Worm (Caenorhabditis elegans) whole organism, mixed stage, embryonic: ENCODE measurements around the gene srsx-27.

Experiments used
- bed-3 ChIP-seq: fragments of 200-800 bp; sonication (Bioruptor generic); optimal IDR thresholded peaks from 3 replicates; lab custom pipeline; 2018; ENCODE audit warnings: mild to moderate bottlenecking, missing genetic modification characterization, moderate library complexity, missing compliant biosample characterization
- blmp-1 ChIP-seq: fragments of 150-350 bp; optimal IDR thresholded peaks from 2 replicates; lab custom pipeline; 2014; ENCODE audit warnings: missing biosample characterization, missing genetic modification characterization
- ceh-39 ChIP-seq: fragments of 150-350 bp; optimal IDR thresholded peaks from 2 replicates; lab custom pipeline; 2014; ENCODE audit warnings: missing biosample characterization, missing genetic modification characterization
- ceh-43 ChIP-seq: fragments of 200-800 bp; sonication (Bioruptor generic); optimal IDR thresholded peaks from 2 replicates; lab custom pipeline; 2018; ENCODE audit warnings: mild to moderate bottlenecking, missing genetic modification characterization, moderate library complexity, missing compliant biosample characterization
- ceh-83 ChIP-seq: fragments of 200-800 bp; sonication (Bioruptor generic); optimal IDR thresholded peaks from 2 replicates; lab custom pipeline; 2018; ENCODE audit warnings: mild to moderate bottlenecking, missing genetic modification characterization, missing compliant biosample characterization
- ces-1 ChIP-seq: fragments of 150-350 bp; optimal IDR thresholded peaks from 2 replicates; lab custom pipeline; 2014; ENCODE audit warnings: missing biosample characterization, missing genetic modification reagents, missing genetic modification characterization
- cnd-1 ChIP-seq: fragments of 200-800 bp; sonication (Bioruptor generic); optimal IDR thresholded peaks from 2 replicates; lab custom pipeline; 2018; ENCODE audit warnings: mild to moderate bottlenecking, missing genetic modification characterization, missing compliant biosample characterization
- drap-1 ChIP-seq: fragments of 200-800 bp; sonication (Bioruptor generic); optimal IDR thresholded peaks from 3 replicates; lab custom pipeline; 2018; ENCODE audit warnings: mild to moderate bottlenecking, missing genetic modification characterization, missing compliant biosample characterization
- elt-1 ChIP-seq: sonication (generic microtip); optimal IDR thresholded peaks from 2 replicates; lab custom pipeline; 2017; ENCODE audit warnings: missing genetic modification characterization, mild to moderate bottlenecking, missing compliant biosample characterization, antibody characterized with exemption, moderate library complexity, borderline replicate concordance; ENCODE audit not compliant: insufficient read depth
- flh-1 ChIP-seq: fragments of 200-800 bp; sonication (Bioruptor generic); optimal IDR thresholded peaks from 2 replicates; lab custom pipeline; 2018; ENCODE audit warnings: mild to moderate bottlenecking, missing genetic modification characterization, moderate library complexity, missing compliant biosample characterization
- ham-2 ChIP-seq: fragments of 200-800 bp; sonication (Bioruptor generic); optimal IDR thresholded peaks from 2 replicates; lab custom pipeline; 2018; ENCODE audit warnings: mild to moderate bottlenecking, missing genetic modification characterization, missing compliant biosample characterization
- hlh-1 ChIP-seq: fragments of 150-350 bp; optimal IDR thresholded peaks from 2 replicates; lab custom pipeline; 2014; ENCODE audit warnings: missing biosample characterization, missing genetic modification reagents, missing genetic modification characterization
- lin-13 ChIP-seq: fragments of 150-350 bp; optimal IDR thresholded peaks from 2 replicates; lab custom pipeline; 2014; ENCODE audit warnings: missing biosample characterization, missing genetic modification characterization
- lin-32 ChIP-seq: fragments of 200-800 bp; sonication (Bioruptor generic); optimal IDR thresholded peaks from 2 replicates; lab custom pipeline; 2018; ENCODE audit warnings: mild to moderate bottlenecking, missing genetic modification characterization, missing compliant biosample characterization
- lsy-2 ChIP-seq: fragments of 150-350 bp; optimal IDR thresholded peaks from 2 replicates; lab custom pipeline; 2014; ENCODE audit warnings: missing biosample characterization, missing genetic modification characterization
- mep-1 ChIP-seq: fragments of 150-350 bp; optimal IDR thresholded peaks from 2 replicates; lab custom pipeline; 2017; ENCODE audit warnings: missing biosample characterization, missing genetic modification reagents, missing genetic modification characterization, inconsistent platforms
- mls-2 ChIP-seq: sonication (generic microtip); optimal IDR thresholded peaks from 2 replicates; lab custom pipeline; 2016; ENCODE audit warnings: mild to moderate bottlenecking, missing genetic modification characterization, moderate library complexity, missing compliant biosample characterization
- nhr-2 ChIP-seq: fragments of 150-350 bp; optimal IDR thresholded peaks from 2 replicates; lab custom pipeline; 2014; ENCODE audit warnings: missing biosample characterization, missing genetic modification characterization
- nhr-237 ChIP-seq: fragments of 150-350 bp; optimal IDR thresholded peaks from 2 replicates; lab custom pipeline; 2014; ENCODE audit warnings: missing biosample characterization, missing genetic modification characterization
- nhr-28 ChIP-seq: fragments of 150-350 bp; optimal IDR thresholded peaks from 2 replicates; lab custom pipeline; 2014; ENCODE audit warnings: missing biosample characterization, missing genetic modification characterization
- nhr-76 ChIP-seq: sonication (generic microtip); optimal IDR thresholded peaks from 2 replicates; lab custom pipeline; 2017; ENCODE audit warnings: missing biosample characterization, missing genetic modification characterization
- pha-4 ChIP-seq: fragments of 150-350 bp; optimal IDR thresholded peaks from 2 replicates; lab custom pipeline; 2018; ENCODE audit warnings: missing biosample characterization, missing genetic modification reagents, missing genetic modification characterization
- snpc-4 ChIP-seq: fragments of 150-350 bp; optimal IDR thresholded peaks from 2 replicates; lab custom pipeline; 2014; ENCODE audit warnings: missing biosample characterization, missing genetic modification characterization
- sptf-1 ChIP-seq: sonication (generic microtip); optimal IDR thresholded peaks from 2 replicates; lab custom pipeline; 2017; ENCODE audit warnings: mild to moderate bottlenecking, missing genetic modification characterization, moderate library complexity, missing compliant biosample characterization
- tbx-8 ChIP-seq: fragments of 200-800 bp; sonication (Bioruptor generic); optimal IDR thresholded peaks from 2 replicates; lab custom pipeline; 2018; ENCODE audit warnings: mild to moderate bottlenecking, missing genetic modification characterization, moderate library complexity, missing compliant biosample characterization
- unc-39 ChIP-seq: fragments of 150-350 bp; optimal IDR thresholded peaks from 2 replicates; lab custom pipeline; 2014; ENCODE audit warnings: missing biosample characterization, missing genetic modification characterization
- unc-62 ChIP-seq: fragments of 150-350 bp; optimal IDR thresholded peaks from 2 replicates; lab custom pipeline; 2014; ENCODE audit warnings: missing biosample characterization, missing genetic modification reagents, missing genetic modification characterization
- zip-8 ChIP-seq: fragments of 150-350 bp; optimal IDR thresholded peaks from 2 replicates; lab custom pipeline; 2014; ENCODE audit warnings: missing biosample characterization, missing genetic modification characterization
- ztf-11 ChIP-seq: fragments of 150-350 bp; optimal IDR thresholded peaks from 2 replicates; lab custom pipeline; 2014; ENCODE audit warnings: missing biosample characterization, missing genetic modification characterization

srsx-27 gene

DNA sequence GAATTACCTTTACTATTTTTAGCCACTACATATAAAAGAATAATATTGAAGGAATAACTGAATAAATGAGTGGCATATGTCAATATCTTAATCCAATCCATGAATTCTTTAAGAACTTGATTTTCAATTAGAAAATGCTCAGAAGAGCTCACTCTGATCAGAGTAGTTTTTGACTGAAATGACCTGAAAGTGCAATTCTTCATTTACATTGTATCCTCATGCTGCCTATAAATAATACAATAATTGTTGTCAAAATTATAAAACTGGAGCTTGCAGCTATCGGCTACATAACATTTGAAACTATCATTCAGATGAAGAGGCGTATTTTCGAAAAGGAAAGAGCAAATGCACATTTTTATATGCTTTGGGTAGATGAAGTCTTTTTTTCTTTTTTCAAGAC is 27.2 kb upstream of the srsx-27 start, which contains the start of gene srxa-19:
Gene srxa-19, minus strand, starts transcription at position 101 of the 400 bp plus-strand sequence.
- TF ChIP-seq lsy-2 (tag; lab: Kevin White, UChicago): no peak
- TF ChIP-seq, all 35 proteins: peak for 0

DNA sequence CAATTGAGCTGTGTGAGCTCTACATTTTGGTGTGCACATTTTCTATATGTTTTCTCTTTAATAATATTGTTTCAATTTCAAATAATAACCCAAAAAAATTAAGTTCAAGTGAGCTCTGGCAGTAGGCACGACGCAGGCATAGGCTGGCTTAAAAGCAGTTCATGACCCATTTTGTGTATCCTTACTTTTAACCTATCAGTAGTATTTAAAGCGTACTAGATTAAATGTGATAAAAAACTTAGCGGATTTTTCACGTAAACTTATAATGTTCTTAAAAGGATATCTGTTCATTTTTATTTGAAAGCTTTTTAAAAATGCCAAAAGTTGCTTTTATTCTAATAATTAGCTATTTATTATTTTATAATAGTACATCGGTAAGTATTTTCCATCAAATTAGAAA is 26.5 kb upstream of the srsx-27 start, which contains the start of gene C08B6.6:
Gene C08B6.6, plus strand, starts transcription at position 301 of the 400 bp plus-strand sequence.
- no peak for TF ChIP-seq ceh-43
- no peak for TF ChIP-seq blmp-1 (tag; lab: Kevin White, UChicago)
- no peak for TF ChIP-seq lin-13
- no peak for TF ChIP-seq ham-2
- TF ChIP-seq tbx-8 (GFP tag; lab: Kevin White, UChicago): no peak
- TF ChIP-seq zip-8 (tag; lab: Kevin White, UChicago): no peak
- TF ChIP-seq snpc-4 (tag; lab: Kevin White, UChicago): no peak
- no peak for TF ChIP-seq mep-1 (tag; lab: Kevin White, UChicago)
- TF ChIP-seq nhr-76 (tag; lab: Kevin White, UChicago): no peak
- no peak for TF ChIP-seq unc-62 (GFP tag; lab: Kevin White, UChicago)
- no peak for TF ChIP-seq bed-3 (GFP tag; lab: Kevin White, UChicago)
- no peak for TF ChIP-seq mls-2 (tag; lab: Kevin White, UChicago)
- TF ChIP-seq elt-1 (tag; lab: Kevin White, UChicago): no peak
- no peak for TF ChIP-seq flh-1 (GFP tag; lab: Kevin White, UChicago)
- TF ChIP-seq cnd-1 (tag; lab: Kevin White, UChicago): no peak

DNA sequence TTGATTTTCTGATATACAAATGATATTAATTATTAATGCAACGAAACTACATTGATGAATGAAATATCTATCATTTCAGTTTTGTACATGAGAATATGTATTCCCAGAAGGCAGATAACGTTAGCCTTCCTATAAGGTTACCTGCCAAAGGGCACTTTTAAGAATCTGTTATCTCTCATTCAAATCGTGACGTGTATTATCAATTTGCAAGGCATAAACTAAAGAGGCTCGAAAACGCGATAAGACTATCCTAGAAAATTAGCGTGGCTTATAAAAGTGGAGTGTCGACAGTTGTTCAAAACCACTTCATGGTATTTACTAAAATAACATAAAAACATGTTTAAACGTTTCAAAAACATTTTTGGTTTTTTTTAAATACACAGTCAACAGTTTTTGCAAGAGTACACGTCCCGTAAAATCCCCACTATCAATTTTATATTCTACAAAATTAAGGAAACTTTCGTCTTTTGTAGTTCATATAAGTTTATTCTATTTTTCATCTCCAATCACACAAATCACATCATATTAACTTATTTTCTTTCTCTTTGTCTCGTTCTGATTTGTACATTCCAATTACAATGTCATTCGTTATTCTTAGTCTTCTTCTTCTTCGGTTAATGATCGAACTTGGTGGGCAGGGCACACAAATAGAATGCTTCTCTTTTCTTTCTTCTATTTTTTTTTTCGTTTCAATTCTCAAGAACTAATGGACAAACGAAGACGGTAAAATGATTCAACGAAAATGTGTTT is 24.9 kb upstream of the srsx-27 start, which contains the start of gene C08B6.10:
Gene C08B6.10, plus strand, starts transcription at position 700 of the 750 bp plus-strand sequence.
- TF ChIP-seq pha-4 (tag; lab: Kevin White, UChicago) (no peak), flh-1 (GFP tag; lab: Kevin White, UChicago) (no peak), lsy-2 (tag; lab: Kevin White, UChicago) (no peak), ceh-39 (tag; lab: Kevin White, UChicago) (no peak), drap-1 (GFP tag; lab: Kevin White, UChicago) (no peak)

DNA sequence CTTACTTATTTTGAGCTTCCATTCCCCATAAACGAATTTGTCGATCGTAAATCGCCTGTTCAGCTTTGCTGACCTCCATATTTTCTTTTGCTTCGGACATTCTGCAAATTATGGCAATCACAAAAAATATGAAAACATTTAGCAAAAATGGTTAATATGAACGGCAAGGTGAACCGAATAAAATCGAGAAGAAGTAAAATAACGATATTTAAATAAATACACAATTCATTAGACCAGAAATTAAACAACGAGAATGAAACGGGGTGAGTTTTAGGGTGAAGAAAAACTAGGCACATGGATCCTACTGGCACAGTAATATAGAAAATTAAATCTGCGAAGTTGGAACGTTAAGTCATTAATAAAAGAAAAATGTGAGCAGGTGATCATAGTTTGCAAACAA is 19.6 kb upstream of the srsx-27 start, which contains the start of gene aos-1:
Gene aos-1, minus strand, starts transcription at position 101 of the 400 bp plus-strand sequence.
- TF ChIP-seq flh-1 (GFP tag; lab: Kevin White, UChicago): no peak
- no peak for TF ChIP-seq unc-39 (tag; lab: Kevin White, UChicago)
- TF ChIP-seq nhr-237: no peak
- TF ChIP-seq hlh-1 (tag; lab: Kevin White, UChicago): no peak
- no peak for TF ChIP-seq blmp-1 (tag; lab: Kevin White, UChicago)
- no peak for TF ChIP-seq lsy-2 (tag; lab: Kevin White, UChicago)
- TF ChIP-seq tbx-8 (GFP tag; lab: Kevin White, UChicago): no peak
- no peak for TF ChIP-seq sptf-1 (tag; lab: Kevin White, UChicago)
- no peak for TF ChIP-seq lin-32 (GFP tag; lab: Kevin White, UChicago)
- no peak for TF ChIP-seq nhr-2 (tag; lab: Kevin White, UChicago)
- TF ChIP-seq ztf-11 (tag; lab: Kevin White, UChicago): no peak
- no peak for TF ChIP-seq zip-8 (tag; lab: Kevin White, UChicago)
- TF ChIP-seq ceh-43: no peak
- TF ChIP-seq ces-1 (GFP tag; lab: Kevin White, UChicago): no peak
- no peak for TF ChIP-seq ceh-83 (GFP tag; lab: Kevin White, UChicago)
- TF ChIP-seq bed-3 (GFP tag; lab: Kevin White, UChicago): no peak
- no peak for TF ChIP-seq nhr-28 (tag; lab: Kevin White, UChicago)
- no peak for TF ChIP-seq mep-1 (tag; lab: Kevin White, UChicago)
- no peak for TF ChIP-seq snpc-4 (tag; lab: Kevin White, UChicago)
- TF ChIP-seq nhr-76 (tag; lab: Kevin White, UChicago): no peak

DNA sequence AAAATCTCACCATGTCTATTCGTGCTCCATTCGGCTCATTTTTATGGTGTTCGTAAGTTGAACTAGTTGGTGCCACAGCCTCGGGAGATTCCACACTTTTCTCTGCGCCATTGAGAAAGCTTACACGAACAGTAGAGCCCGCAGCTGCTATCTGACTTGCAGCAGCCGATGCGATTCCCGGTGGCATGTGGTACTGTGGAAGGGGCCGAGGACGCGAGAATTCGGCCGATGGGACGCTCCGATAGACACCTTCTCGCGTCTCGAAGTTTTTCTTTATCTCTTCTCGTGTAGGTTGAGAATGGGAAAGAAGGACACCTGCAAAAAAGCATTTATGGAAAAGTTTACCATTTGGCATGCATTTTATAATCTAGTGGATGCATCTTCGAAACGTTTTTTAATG is 16.6 kb upstream of the srsx-27 start:
- no peak for TF ChIP-seq nhr-2 (tag; lab: Kevin White, UChicago)
- TF ChIP-seq nhr-28 (tag; lab: Kevin White, UChicago): no peak
